Fruit fly (Drosophila melanogaster) whole organism, embryonic: ENCODE measurements around the gene Cyp1.

Experiments used
- Adf1 ChIP-seq: fragments of 200-800 bp; sonication (Bioruptor generic); IDR thresholded peaks from 2 replicates; pipeline ENCODE4 v1.3.6; 2022; ENCODE audit warnings: missing biosample characterization, missing genetic modification characterization
- CG12659 ChIP-seq: fragments of 200-800 bp; sonication (Bioruptor generic); optimal IDR thresholded peaks from 3 replicates; lab custom pipeline; 2017; ENCODE audit warnings: mild to moderate bottlenecking, missing biosample characterization, missing genetic modification reagents, missing genetic modification characterization
- CG13123 ChIP-seq: fragments of 200-800 bp; sonication (Bioruptor generic); optimal IDR thresholded peaks from 2 replicates; lab custom pipeline; 2016; ENCODE audit warnings: missing biosample characterization, missing genetic modification characterization
- CG14050 ChIP-seq: fragments of 200-800 bp; sonication (Bioruptor generic); IDR thresholded peaks from 3 replicates; pipeline ENCODE4 v1.3.6; 2022; ENCODE audit warnings: missing biosample characterization, missing genetic modification characterization
- CG15073 ChIP-seq: fragments of 200-800 bp; sonication (Bioruptor generic); optimal IDR thresholded peaks from 2 replicates; lab custom pipeline; 2016; ENCODE audit warnings: missing biosample characterization, missing genetic modification characterization
- CG15514 ChIP-seq: fragments of 200-800 bp; sonication (Bioruptor generic); optimal IDR thresholded peaks from 3 replicates; lab custom pipeline; 2017; ENCODE audit warnings: missing biosample characterization, missing genetic modification characterization, mild to moderate bottlenecking, moderate library complexity, missing genetic modification reagents
- CG17385 ChIP-seq: fragments of 200-800 bp; sonication (Bioruptor generic); optimal IDR thresholded peaks from 3 replicates; lab custom pipeline; 2018; ENCODE audit warnings: missing biosample characterization, mild to moderate bottlenecking, missing genetic modification characterization
- CG17912 ChIP-seq: fragments of 200-800 bp; sonication (Bioruptor generic); optimal IDR thresholded peaks from 2 replicates; lab custom pipeline; 2018; ENCODE audit warnings: missing biosample characterization, mild to moderate bottlenecking, missing genetic modification characterization
- CG18764 ChIP-seq: fragments of 200-800 bp; sonication (Bioruptor generic); optimal IDR thresholded peaks from 3 replicates; lab custom pipeline; 2016; ENCODE audit warnings: missing biosample characterization, missing genetic modification characterization
- CG3847 ChIP-seq: fragments of 200-800 bp; sonication (Bioruptor generic); IDR thresholded peaks from 2 replicates; pipeline ENCODE4 v1.3.6; 2022; ENCODE audit warnings: missing biosample characterization, missing genetic modification characterization
- CG4617 ChIP-seq: fragments of 200-800 bp; sonication (Bioruptor generic); optimal IDR thresholded peaks from 3 replicates; lab custom pipeline; 2016; ENCODE audit warnings: missing biosample characterization, missing genetic modification characterization, borderline replicate concordance
- CG6765 ChIP-seq: fragments of 200-800 bp; sonication (Bioruptor generic); optimal IDR thresholded peaks from 3 replicates; lab custom pipeline; 2017; ENCODE audit warnings: missing biosample characterization, mild to moderate bottlenecking, missing genetic modification characterization
- CG7786 ChIP-seq: fragments of 200-800 bp; sonication (Bioruptor generic); optimal IDR thresholded peaks from 2 replicates; lab custom pipeline; 2016; ENCODE audit warnings: missing biosample characterization, missing genetic modification characterization
- CG8388 ChIP-seq: fragments of 200-800 bp; sonication (Bioruptor generic); optimal IDR thresholded peaks from 2 replicates; lab custom pipeline; 2019; ENCODE audit warnings: missing biosample characterization, mild to moderate bottlenecking, missing genetic modification characterization, moderate library complexity
- Camta ChIP-seq: fragments of 200-800 bp; sonication (Bioruptor generic); optimal IDR thresholded peaks from 2 replicates; lab custom pipeline; 2016; ENCODE audit warnings: missing biosample characterization, missing genetic modification characterization
- Chrac-16 ChIP-seq: fragments of 200-800 bp; sonication (Bioruptor generic); optimal IDR thresholded peaks from 3 replicates; lab custom pipeline; 2016; ENCODE audit warnings: missing biosample characterization, missing genetic modification characterization
- CoRest ChIP-seq: fragments of 200-800 bp; sonication (Bioruptor generic); optimal IDR thresholded peaks from 3 replicates; lab custom pipeline; 2018; ENCODE audit warnings: missing biosample characterization, mild to moderate bottlenecking, missing genetic modification characterization, moderate library complexity
- Doc3 ChIP-seq: fragments of 200-800 bp; sonication (Bioruptor generic); IDR thresholded peaks from 3 replicates; pipeline ENCODE4 v1.3.6; 2022; ENCODE audit warnings: missing biosample characterization, missing genetic modification characterization; ENCODE audit not compliant: partially characterized antibody
- Elba2 ChIP-seq: fragments of 200-800 bp; sonication (Bioruptor generic); optimal IDR thresholded peaks from 3 replicates; lab custom pipeline; 2016; ENCODE audit warnings: missing biosample characterization, missing genetic modification characterization
- Ets97D ChIP-seq: fragments of 200-800 bp; sonication (Bioruptor generic); optimal IDR thresholded peaks from 3 replicates; lab custom pipeline; 2016; ENCODE audit warnings: missing biosample characterization, missing genetic modification characterization
- Fer3 ChIP-seq: fragments of 200-800 bp; sonication (Bioruptor generic); optimal IDR thresholded peaks from 2 replicates; lab custom pipeline; 2018; ENCODE audit warnings: missing biosample characterization, mild to moderate bottlenecking, missing genetic modification characterization, moderate library complexity
- GATAe ChIP-seq: fragments of 200-800 bp; sonication (Bioruptor generic); conservative IDR thresholded peaks from 2 replicates; pipeline ENCODE4 v1.3.6; 2022; ENCODE audit warnings: missing biosample characterization, missing genetic modification characterization
- HLH4C ChIP-seq: fragments of 200-800 bp; sonication (Bioruptor generic); IDR thresholded peaks from 3 replicates; pipeline ENCODE4 v1.3.6; 2022; ENCODE audit warnings: missing biosample characterization, missing genetic modification characterization; ENCODE audit not compliant: partially characterized antibody
- MBD-R2 ChIP-seq: fragments of 200-800 bp; sonication (Bioruptor generic); IDR thresholded peaks from 2 replicates; pipeline ENCODE4 v1.3.6; 2022; ENCODE audit warnings: missing biosample characterization, missing genetic modification characterization
- MESR4 ChIP-seq: fragments of 200-800 bp; sonication (Bioruptor generic); optimal IDR thresholded peaks from 2 replicates; lab custom pipeline; 2018; ENCODE audit warnings: missing biosample characterization, mild to moderate bottlenecking, missing genetic modification characterization, moderate library complexity
- Mad ChIP-seq: fragments of 200-800 bp; sonication (Bioruptor generic); optimal IDR thresholded peaks from 2 replicates; lab custom pipeline; 2016; ENCODE audit warnings: missing biosample characterization, missing genetic modification characterization
- Mrtf ChIP-seq: fragments of 200-800 bp; sonication (Bioruptor generic); IDR thresholded peaks from 3 replicates; pipeline ENCODE4 v1.3.6; 2022; ENCODE audit warnings: missing biosample characterization, missing genetic modification characterization
- Myb ChIP-seq: fragments of 200-800 bp; sonication (Bioruptor generic); optimal IDR thresholded peaks from 2 replicates; lab custom pipeline; 2016; ENCODE audit warnings: missing biosample characterization, missing genetic modification characterization
- Nf-YA ChIP-seq: fragments of 200-800 bp; sonication (Bioruptor generic); IDR thresholded peaks from 2 replicates; pipeline ENCODE4 v1.3.6; 2022; ENCODE audit warnings: missing biosample characterization, missing genetic modification characterization
- Nf-YC ChIP-seq: fragments of 200-800 bp; optimal IDR thresholded peaks from 3 replicates; lab custom pipeline; 2019; ENCODE audit warnings: missing biosample characterization, mild to moderate bottlenecking, missing genetic modification characterization, moderate library complexity
- Pdp1 ChIP-seq, 2 experiments: fragments of 200-800 bp; sonication (Bioruptor generic); optimal IDR thresholded peaks; 3 replicates each; lab custom pipeline; 2016; ENCODE audit warnings: missing biosample characterization in 2 of 2, missing genetic modification characterization in 2 of 2, mild to moderate bottlenecking in 1 of 2, moderate library complexity in 1 of 2
- Scr ChIP-seq: fragments of 200-800 bp; sonication (Bioruptor generic); IDR thresholded peaks from 2 replicates; pipeline ENCODE4 v1.3.6; 2022; ENCODE audit warnings: missing biosample characterization, missing genetic modification characterization; ENCODE audit not compliant: partially characterized antibody
- Stat92E ChIP-seq, 3 experiments: fragments of >200 bp in 2 of 3; fragments of 200-800 bp in 1 of 3; sonication (Bioruptor generic) in 1 of 3; optimal IDR thresholded peaks; 2 replicates each; lab custom pipeline; 2017 to 2019; ENCODE audit warnings: missing biosample characterization in 3 of 3, missing genetic modification characterization in 3 of 3, mild to moderate bottlenecking in 1 of 3, moderate library complexity in 1 of 3
- al ChIP-seq: fragments of 200-800 bp; sonication (Bioruptor generic); IDR thresholded peaks from 2 replicates; pipeline ENCODE4 v1.3.6; 2022; ENCODE audit warnings: missing biosample characterization, missing genetic modification characterization
- bsh ChIP-seq, 2 experiments: fragments of 200-800 bp; sonication (Bioruptor generic); optimal IDR thresholded peaks; 2 replicates each; lab custom pipeline; 2017 to 2018; ENCODE audit warnings: mild to moderate bottlenecking in 2 of 2, missing biosample characterization in 2 of 2, missing genetic modification characterization in 2 of 2, moderate library complexity in 1 of 2
- crp ChIP-seq, 2 experiments: fragments of 200-800 bp; sonication (Bioruptor generic); optimal IDR thresholded peaks; 2 replicates in 1 of 2; 3 replicates in 1 of 2; lab custom pipeline; 2017; ENCODE audit warnings: missing biosample characterization in 2 of 2, missing genetic modification characterization in 2 of 2, mild to moderate bottlenecking in 1 of 2, moderate library complexity in 1 of 2
- emc ChIP-seq: fragments of 200-800 bp; sonication (Bioruptor generic); optimal IDR thresholded peaks from 2 replicates; lab custom pipeline; 2016; ENCODE audit warnings: missing biosample characterization, missing genetic modification characterization
- ems ChIP-seq: fragments of 200-800 bp; sonication (Bioruptor generic); optimal IDR thresholded peaks from 3 replicates; lab custom pipeline; 2016; ENCODE audit warnings: missing biosample characterization, missing genetic modification characterization
- gem ChIP-seq: fragments of 200-800 bp; sonication (Bioruptor generic); optimal IDR thresholded peaks from 2 replicates; lab custom pipeline; 2019; ENCODE audit warnings: missing biosample characterization, mild to moderate bottlenecking, missing genetic modification characterization, moderate library complexity
- hb ChIP-seq: fragments of 200-800 bp; sonication (Bioruptor generic); IDR thresholded peaks from 3 replicates; pipeline ENCODE4 v1.3.6; 2022; ENCODE audit warnings: missing biosample characterization, missing genetic modification characterization; ENCODE audit not compliant: partially characterized antibody
- hbn ChIP-seq: fragments of 200-800 bp; sonication (Bioruptor generic); IDR thresholded peaks from 2 replicates; pipeline ENCODE4 v1.3.6; 2022; ENCODE audit warnings: missing biosample characterization, missing genetic modification characterization; ENCODE audit not compliant: partially characterized antibody
- luna ChIP-seq: fragments of 200-800 bp; sonication (Bioruptor generic); optimal IDR thresholded peaks from 2 replicates; lab custom pipeline; 2016; ENCODE audit warnings: missing biosample characterization, missing genetic modification characterization
- mirr ChIP-seq: fragments of 200-800 bp; sonication (Bioruptor generic); optimal IDR thresholded peaks from 3 replicates; lab custom pipeline; 2018; ENCODE audit warnings: missing biosample characterization, mild to moderate bottlenecking, missing genetic modification characterization
- nom ChIP-seq: fragments of 200-800 bp; sonication (Bioruptor generic); optimal IDR thresholded peaks from 2 replicates; lab custom pipeline; 2017; ENCODE audit warnings: missing biosample characterization, missing genetic modification characterization, mild to moderate bottlenecking, moderate library complexity, missing genetic modification reagents
- pfk ChIP-seq: fragments of 200-800 bp; sonication (Bioruptor generic); optimal IDR thresholded peaks from 2 replicates; lab custom pipeline; 2018; ENCODE audit warnings: missing biosample characterization, mild to moderate bottlenecking, missing genetic modification characterization, moderate library complexity
- pum ChIP-seq: fragments of 200-800 bp; sonication (Bioruptor generic); optimal IDR thresholded peaks from 2 replicates; lab custom pipeline; 2016; ENCODE audit warnings: missing biosample characterization, missing genetic modification characterization
- pzg ChIP-seq: fragments of 200-800 bp; sonication (Bioruptor generic); optimal IDR thresholded peaks from 3 replicates; lab custom pipeline; 2018; ENCODE audit warnings: missing biosample characterization, mild to moderate bottlenecking, missing genetic modification characterization, moderate library complexity
- sisA ChIP-seq: fragments of 200-800 bp; sonication (Bioruptor generic); IDR thresholded peaks from 2 replicates; pipeline ENCODE4 v1.3.6; 2022; ENCODE audit warnings: missing biosample characterization, missing genetic modification characterization
- sug ChIP-seq: fragments of 200-800 bp; optimal IDR thresholded peaks from 2 replicates; lab custom pipeline; 2019; ENCODE audit warnings: missing biosample characterization, mild to moderate bottlenecking, missing genetic modification characterization, moderate library complexity
- tio ChIP-seq: fragments of 200-800 bp; sonication (Bioruptor generic); optimal IDR thresholded peaks from 2 replicates; lab custom pipeline; 2017; ENCODE audit warnings: missing biosample characterization, missing genetic modification characterization, inconsistent platforms

Cyp1 gene

dm6 chrX:16323063-16323462, 2.9 kb upstream of the Cyp1 start, which contains the start of the genes CG9917 and CG32579 (continued):
- TF ChIP-seq CG7786 (GFP tag; lab: Kevin White, UChicago) (no peak), hbn (peak; percentile 76), CG15073 (GFP tag; lab: Kevin White, UChicago) (no peak), nom (GFP tag; lab: Kevin White, UChicago) (peak; percentile 34), Pdp1 (GFP tag; optimal IDR thresholded peaks at IDR 0.05; lab: Kevin White, UChicago) (peak in 1 of 2 experiments; percentile 6), CG4617 (GFP tag; lab: Kevin White, UChicago) (peak; percentile 28), Doc3 (GFP tag; lab: Robert Waterston, UW) (peak; percentile 63), Adf1 (GFP tag; lab: Robert Waterston, UW) (peak; percentile 15; the same call in 1 of the 2 replicates), Nf-YA (no peak), CG14050 (GFP tag; lab: Robert Waterston, UW) (no peak), CG17912 (GFP tag; lab: Kevin White, UChicago) (no peak), MBD-R2 (GFP tag; lab: Robert Waterston, UW) (peak; percentile 84), Elba2 (GFP tag; lab: Kevin White, UChicago) (peak; percentile 97), Fer3 (tag; lab: Kevin White, UChicago) (no peak), Mrtf (GFP tag; lab: Robert Waterston, UW) (no peak), CG3847 (GFP tag; lab: Robert Waterston, UW) (0 out of 2 replicates have a peak, but pooled peaks have one; percentile 19), Nf-YC (tag; lab: Kevin White, UChicago) (no peak), CG6765 (GFP tag; lab: Kevin White, UChicago) (no peak), Scr (peak; percentile 78), Camta (no peak), CG8388 (GFP tag; lab: Kevin White, UChicago) (no peak), sug (tag; lab: Kevin White, UChicago) (peak; percentile 7), CG13123 (GFP tag; lab: Kevin White, UChicago) (no peak), emc (GFP tag; lab: Kevin White, UChicago) (no peak), CG12659 (GFP tag; lab: Kevin White, UChicago) (peak; percentile 56), mirr (GFP tag; lab: Kevin White, UChicago) (no peak), CG18764 (no peak), ems (no peak), sisA (GFP tag; lab: Robert Waterston, UW) (no peak), Ets97D (GFP tag; lab: Kevin White, UChicago) (peak; percentile 55), crp (GFP tag; optimal IDR thresholded peaks at IDR 0.05; lab: Kevin White, UChicago) (no peak), MESR4 (peak; percentile 34), bsh (GFP tag; optimal IDR thresholded peaks at IDR 0.05; lab: Kevin White, UChicago) (no peak), CoRest (tag; lab: Kevin White, UChicago) (peak; percentile 10), HLH4C (peak; percentile 82), pfk (GFP tag; lab: Kevin White, UChicago) (peak; percentile 59), GATAe (no peak), al (GFP tag; lab: Robert Waterston, UW) (no peak), pum (GFP tag; lab: Kevin White, UChicago) (no peak), gem (tag; lab: Kevin White, UChicago) (no peak), CG17385 (GFP tag; lab: Kevin White, UChicago) (no peak), Stat92E (GFP tag; optimal IDR thresholded peaks at IDR 0.05; lab: Kevin White, UChicago) (no peak), pzg (peak; percentile 67), hb (GFP tag; lab: Robert Waterston, UW) (peak; percentile 81), tio (no peak), luna (GFP tag; lab: Kevin White, UChicago) (no peak), Myb (peak; percentile 0), CG15514 (GFP tag; lab: Kevin White, UChicago) (peak; percentile 99), Mad (no peak), Chrac-16 (no peak)
